Fruit fly (Drosophila melanogaster): ENCODE data around the gene CG8813.

The CG8813 gene

dm6 chr2L:2874542-2875194 is 5.2 kb downstream of the CG8813 start, which contains the start of gene CG8814 (continued):
- peak; percentile 53 for TF ChIP-seq Lpt (GFP tag; optimal IDR thresholded peaks at IDR 0.05)
- TF ChIP-seq acj6 (GFP tag; optimal IDR thresholded peaks at IDR 0.05) = peak; percentile 53
- TF ChIP-seq spab (GFP tag; optimal IDR thresholded peaks at IDR 0.05) = peak; percentile 54
- TF ChIP-seq CG4318 (GFP tag; optimal IDR thresholded peaks at IDR 0.05) = peak; percentile 39
- peak; percentile 53 for TF ChIP-seq achi (GFP tag; optimal IDR thresholded peaks at IDR 0.05)
- peak; percentile 69 for TF ChIP-seq CG31627 (GFP tag; optimal IDR thresholded peaks at IDR 0.05)
- peak; percentile 56 for TF ChIP-seq Ets21C (GFP tag; optimal IDR thresholded peaks at IDR 0.05)
- TF ChIP-seq CG11294 (GFP tag; IDR thresholded peaks at IDR 0.05) = no peak; the same call in 1 of the 2 replicates
- TF ChIP-seq CG7368 (GFP tag; optimal IDR thresholded peaks at IDR 0.05) = no peak
- TF ChIP-seq ss (GFP tag; optimal IDR thresholded peaks at IDR 0.05) = peak; percentile 88
- TF ChIP-seq CG16779 (tag; optimal IDR thresholded peaks at IDR 0.05) = peak; percentile 92
- TF ChIP-seq CG6808 (GFP tag; optimal IDR thresholded peaks at IDR 0.05) = peak; percentile 84
- TF ChIP-seq esn (GFP tag; optimal IDR thresholded peaks at IDR 0.05) = peak; percentile 71
- TF ChIP-seq dsx (GFP tag; optimal IDR thresholded peaks at IDR 0.05; ENCODE audit: poor library complexity, severe bottlenecking) = peak; percentile 54
- TF ChIP-seq CG34406 (GFP tag; optimal IDR thresholded peaks at IDR 0.05) = peak; percentile 40
- TF ChIP-seq CG32006 (GFP tag; optimal IDR thresholded peaks at IDR 0.05) = peak; percentile 69
- TF ChIP-seq CG9139 (GFP tag; optimal IDR thresholded peaks at IDR 0.05) = peak; percentile 87
- TF ChIP-seq Eip75B (GFP tag; optimal IDR thresholded peaks at IDR 0.05) = peak; percentile 18
- TF ChIP-seq Eip93F (GFP tag; optimal IDR thresholded peaks at IDR 0.05) = peak; percentile 68
- no peak; the same call in 1 of the 2 replicates for TF ChIP-seq Gug (GFP tag; IDR thresholded peaks at IDR 0.05)
- no peak for TF ChIP-seq salr (GFP tag; optimal IDR thresholded peaks at IDR 0.05)
- TF ChIP-seq CG10669 (GFP tag; optimal IDR thresholded peaks at IDR 0.05) = peak; percentile 37
- peak; percentile 91 for TF ChIP-seq svp (GFP tag)
- TF ChIP-seq Hr39 (GFP tag; optimal IDR thresholded peaks at IDR 0.05) = peak; percentile 53
- TF ChIP-seq CG8319 (GFP tag; optimal IDR thresholded peaks at IDR 0.05) = no peak
- TF ChIP-seq Smox (GFP tag; optimal IDR thresholded peaks at IDR 0.05) = peak; percentile 74
- no peak for TF ChIP-seq CG11762 (GFP tag; optimal IDR thresholded peaks at IDR 0.05; ENCODE audit: insufficient read depth)
- TF ChIP-seq CG15336 (GFP tag; IDR thresholded peaks at IDR 0.05) = peak; percentile 74
- no peak for TF ChIP-seq dac (GFP tag; optimal IDR thresholded peaks at IDR 0.05)
- TF ChIP-seq Eip78C (GFP tag) = peak; percentile 79
- TF ChIP-seq Blimp-1 (GFP tag; optimal IDR thresholded peaks at IDR 0.05) = peak; percentile 46
- TF ChIP-seq pdm3 (GFP tag; optimal IDR thresholded peaks at IDR 0.05) = peak; percentile 50
- TF ChIP-seq CG6854 (GFP tag; optimal IDR thresholded peaks at IDR 0.05) = peak; percentile 96
- TF ChIP-seq OdsH (GFP tag; optimal IDR thresholded peaks at IDR 0.05) = peak; percentile 63
- peak; percentile 80 for TF ChIP-seq CG10631 (GFP tag; optimal IDR thresholded peaks at IDR 0.05)
- TF ChIP-seq Ets96B (tag; optimal IDR thresholded peaks at IDR 0.05) = peak; percentile 48
- peak; percentile 92 for TF ChIP-seq CG6276 (GFP tag; optimal IDR thresholded peaks at IDR 0.05)
- peak; percentile 59 for TF ChIP-seq CG3032 (tag; optimal IDR thresholded peaks at IDR 0.05)
- TF ChIP-seq CG6163 (GFP tag; IDR thresholded peaks at IDR 0.05) = peak; percentile 81
- peak; percentile 81 for TF ChIP-seq eg (GFP tag; IDR thresholded peaks at IDR 0.05)
- peak; percentile 60 for TF ChIP-seq CG6792 (GFP tag; optimal IDR thresholded peaks at IDR 0.05)

- TF ChIP-seq CG10669 (GFP tag; optimal IDR thresholded peaks at IDR 0.05) (peak; percentile 54), CG7368 (GFP tag; optimal IDR thresholded peaks at IDR 0.05) (peak; percentile 53), Met (GFP tag; optimal IDR thresholded peaks at IDR 0.05) (peak; percentile 53), CG8319 (GFP tag; optimal IDR thresholded peaks at IDR 0.05) (peak; percentile 15), CG8632 (GFP tag; optimal IDR thresholded peaks at IDR 0.05) (peak; percentile 22), salr (GFP tag; optimal IDR thresholded peaks at IDR 0.05) (peak in 1 of 2 experiments; percentile 42), CG4318 (GFP tag; optimal IDR thresholded peaks at IDR 0.05) (no peak), Hr4 (GFP tag; optimal IDR thresholded peaks at IDR 0.05) (peak; percentile 70), CG31627 (GFP tag; optimal IDR thresholded peaks at IDR 0.05) (peak; percentile 78), Lpt (GFP tag; optimal IDR thresholded peaks at IDR 0.05) (no peak), spab (GFP tag; optimal IDR thresholded peaks at IDR 0.05) (no peak), CG32006 (GFP tag; optimal IDR thresholded peaks at IDR 0.05) (peak; percentile 51), CG11294 (GFP tag; IDR thresholded peaks at IDR 0.05) (peak; percentile 37; the same call in 1 of the 2 replicates), lz (GFP tag; optimal IDR thresholded peaks at IDR 0.05) (peak; percentile 77), Hr39 (GFP tag; optimal IDR thresholded peaks at IDR 0.05) (peak; percentile 74), Eip75B (GFP tag; optimal IDR thresholded peaks at IDR 0.05) (peak; percentile 78), eg (GFP tag; IDR thresholded peaks at IDR 0.05) (peak; percentile 44; the same call in 1 of the 3 replicates), Ets96B (tag; optimal IDR thresholded peaks at IDR 0.05) (peak; percentile 65), acj6 (GFP tag; optimal IDR thresholded peaks at IDR 0.05) (peak; percentile 74), topi (GFP tag; optimal IDR thresholded peaks at IDR 0.05) (peak; percentile 60), CG6808 (GFP tag; optimal IDR thresholded peaks at IDR 0.05) (peak; percentile 43), esn (GFP tag; optimal IDR thresholded peaks at IDR 0.05) (peak; percentile 72), svp (GFP tag) (peak; percentile 73), fd59A (GFP tag; optimal IDR thresholded peaks at IDR 0.05) (peak; percentile 9), Blimp-1 (GFP tag; optimal IDR thresholded peaks at IDR 0.05) (peak; percentile 2), CG9139 (GFP tag; optimal IDR thresholded peaks at IDR 0.05) (no peak)
Measured at dm6 chr2L:2878188-2878587, 8.7 kb downstream of the CG8813 start, which contains the start of the genes Prx6a and Sbat. Gene Prx6a, minus strand, starts transcription at chr2L:2878232. Gene Sbat, plus strand, starts transcription at chr2L:2878344.

Data from whole organism, prepupa.